Worm (Caenorhabditis elegans) whole organism, L1 larva: ENCODE data around the gene hog-1.

Experiments
- C34B4.2 ChIP-seq: sonication (generic microtip); optimal IDR thresholded peaks from 2 replicates; lab custom pipeline; 2017; ENCODE audit warnings: mild to moderate bottlenecking, missing genetic modification characterization, missing compliant biosample characterization
- alr-1 ChIP-seq: fragments of 200-800 bp; sonication (Bioruptor generic); optimal IDR thresholded peaks from 2 replicates; lab custom pipeline; 2018; ENCODE audit warnings: borderline replicate concordance, mild to moderate bottlenecking, missing genetic modification characterization, missing compliant biosample characterization
- blmp-1 ChIP-seq: fragments of 150-350 bp; optimal IDR thresholded peaks from 2 replicates; lab custom pipeline; 2014; ENCODE audit warnings: missing biosample characterization, missing genetic modification characterization
- ceh-82 ChIP-seq, 3 experiments: fragments of 150-350 bp in 1 of 3; sonication (generic microtip) in 2 of 3; optimal IDR thresholded peaks; 2 replicates each; lab custom pipeline; 2014 to 2017; ENCODE audit warnings: missing biosample characterization in 3 of 3, missing genetic modification characterization in 3 of 3
- ceh-90 ChIP-seq: sonication (generic microtip); optimal IDR thresholded peaks from 2 replicates; lab custom pipeline; 2016; ENCODE audit warnings: missing genetic modification characterization, missing compliant biosample characterization
- ces-1 ChIP-seq: fragments of 150-350 bp; optimal IDR thresholded peaks from 2 replicates; lab custom pipeline; 2014; ENCODE audit warnings: missing biosample characterization, missing genetic modification reagents, missing genetic modification characterization
- dpl-1 ChIP-seq, 3 experiments: fragments of 150-350 bp in 2 of 3; sonication (generic microtip) in 1 of 3; optimal IDR thresholded peaks; 2 replicates each; lab custom pipeline; 2014 to 2017; ENCODE audit warnings: missing biosample characterization in 3 of 3, missing genetic modification characterization in 3 of 3, missing genetic modification reagents in 3 of 3
- dsc-1 ChIP-seq: sonication (generic microtip); optimal IDR thresholded peaks from 2 replicates; lab custom pipeline; 2016; ENCODE audit warnings: mild to moderate bottlenecking, missing genetic modification characterization, missing compliant biosample characterization
- efl-1 ChIP-seq, 4 experiments: fragments of 150-350 bp; optimal IDR thresholded peaks in 3 of 4; peaks in 1 of 4; 1 replicate in 1 of 4; 2 replicates in 3 of 4; lab custom pipeline; 2014; ENCODE audit warnings: missing biosample characterization in 2 of 4, missing genetic modification characterization in 2 of 4, missing genetic modification reagents in 2 of 4
- elt-3 ChIP-seq, 6 experiments: fragments of 150-350 bp in 1 of 6; sonication (generic microtip); optimal IDR thresholded peaks; 2 replicates each; lab custom pipeline; 2017 to 2018; ENCODE audit warnings: missing biosample characterization in 6 of 6, missing genetic modification characterization in 6 of 6, inconsistent platforms in 1 of 6
- fkh-10 ChIP-seq: sonication (generic microtip); optimal IDR thresholded peaks from 2 replicates; lab custom pipeline; 2017; ENCODE audit warnings: missing biosample characterization, missing genetic modification reagents, missing genetic modification characterization
- fkh-4 ChIP-seq: sonication (generic microtip); optimal IDR thresholded peaks from 2 replicates; lab custom pipeline; 2016; ENCODE audit warnings: missing compliant biosample characterization, missing genetic modification characterization, borderline replicate concordance
- fkh-8 ChIP-seq: sonication (generic microtip); optimal IDR thresholded peaks from 2 replicates; lab custom pipeline; 2016; ENCODE audit warnings: mild to moderate bottlenecking, missing genetic modification characterization, missing compliant biosample characterization
- hpl-2 ChIP-seq: fragments of 150-350 bp; optimal IDR thresholded peaks from 2 replicates; lab custom pipeline; 2014; ENCODE audit warnings: missing biosample characterization, missing genetic modification reagents, missing genetic modification characterization
- isw-1 ChIP-seq: fragments of 200-800 bp; sonication (Bioruptor generic); IDR thresholded peaks from 2 replicates; pipeline ENCODE4 v1.3.6; 2022; ENCODE audit warnings: missing genetic modification characterization, missing compliant biosample characterization
- lin-14 ChIP-seq: fragments of 200-800 bp; sonication (Bioruptor generic); optimal IDR thresholded peaks from 2 replicates; lab custom pipeline; 2018; ENCODE audit warnings: mild to moderate bottlenecking, missing genetic modification characterization, moderate library complexity, missing compliant biosample characterization
- lir-3 ChIP-seq: sonication (generic microtip); optimal IDR thresholded peaks from 2 replicates; lab custom pipeline; 2016; ENCODE audit warnings: mild to moderate bottlenecking, missing genetic modification characterization, moderate library complexity, missing compliant biosample characterization; ENCODE audit not compliant: poor library complexity
- lsy-2 ChIP-seq, 2 experiments: fragments of 150-350 bp; optimal IDR thresholded peaks; 2 replicates each; lab custom pipeline; 2014; ENCODE audit warnings: missing biosample characterization in 2 of 2, missing genetic modification characterization in 2 of 2
- mab-9 ChIP-seq: fragments of 200-800 bp; sonication (Bioruptor generic); IDR thresholded peaks from 2 replicates; pipeline ENCODE4 v1.3.6; 2022; ENCODE audit warnings: missing genetic modification reagents, missing genetic modification characterization, missing compliant biosample characterization
- mef-2 ChIP-seq: fragments of 150-350 bp; optimal IDR thresholded peaks from 2 replicates; lab custom pipeline; 2014; ENCODE audit warnings: missing biosample characterization, missing genetic modification characterization
- mep-1 ChIP-seq: fragments of 150-350 bp; optimal IDR thresholded peaks from 2 replicates; lab custom pipeline; 2014; ENCODE audit warnings: missing biosample characterization, missing genetic modification characterization
- nhr-19 ChIP-seq: fragments of 200-800 bp; sonication (Bioruptor generic); conservative IDR thresholded peaks from 2 replicates; pipeline ENCODE4 v1.3.6; 2022; ENCODE audit warnings: missing genetic modification characterization, missing compliant biosample characterization
- nhr-237 ChIP-seq: fragments of 150-350 bp; optimal IDR thresholded peaks from 2 replicates; lab custom pipeline; 2014; ENCODE audit warnings: missing biosample characterization, missing genetic modification characterization
- nhr-47 ChIP-seq: sonication (generic microtip); optimal IDR thresholded peaks from 2 replicates; lab custom pipeline; 2016; ENCODE audit warnings: mild to moderate bottlenecking, missing genetic modification characterization, moderate library complexity, missing compliant biosample characterization
- nhr-71 ChIP-seq: sonication (generic microtip); optimal IDR thresholded peaks from 2 replicates; lab custom pipeline; 2016; ENCODE audit warnings: mild to moderate bottlenecking, missing genetic modification characterization, moderate library complexity, missing compliant biosample characterization
- nhr-84 ChIP-seq: sonication (generic microtip); optimal IDR thresholded peaks from 2 replicates; lab custom pipeline; 2017; ENCODE audit warnings: missing biosample characterization, missing genetic modification characterization
- nhr-85 ChIP-seq: sonication (generic microtip); peaks from one replicate; lab custom pipeline; 2016; ENCODE audit warnings: missing genetic modification characterization, inconsistent platforms, missing compliant biosample characterization
- pag-3 ChIP-seq: sonication (generic microtip); optimal IDR thresholded peaks from 2 replicates; lab custom pipeline; 2017; ENCODE audit warnings: missing genetic modification characterization, mild to moderate bottlenecking, missing compliant biosample characterization, antibody characterized with exemption, borderline replicate concordance; ENCODE audit not compliant: insufficient read depth
- pax-3 ChIP-seq: fragments of 200-800 bp; sonication (Bioruptor generic); optimal IDR thresholded peaks from 2 replicates; lab custom pipeline; 2018; ENCODE audit warnings: mild to moderate bottlenecking, missing genetic modification characterization, moderate library complexity, missing compliant biosample characterization
- pqm-1 ChIP-seq: sonication (generic microtip); optimal IDR thresholded peaks from 3 replicates; lab custom pipeline; 2017; ENCODE audit warnings: missing biosample characterization, missing genetic modification characterization
- rnt-1 ChIP-seq: sonication (generic microtip); optimal IDR thresholded peaks from 2 replicates; lab custom pipeline; 2016; ENCODE audit warnings: mild to moderate bottlenecking, missing genetic modification characterization, moderate library complexity, missing compliant biosample characterization
- skn-1 ChIP-seq: fragments of 150-350 bp; optimal IDR thresholded peaks from 2 replicates; lab custom pipeline; 2014; ENCODE audit warnings: missing biosample characterization, missing genetic modification characterization
- snpc-4 ChIP-seq: fragments of 150-350 bp; optimal IDR thresholded peaks from 2 replicates; lab custom pipeline; 2014; ENCODE audit warnings: missing biosample characterization, missing genetic modification characterization
- snu-23 ChIP-seq: sonication (generic microtip); optimal IDR thresholded peaks from 2 replicates; lab custom pipeline; 2016; ENCODE audit warnings: missing genetic modification characterization, missing compliant biosample characterization
- sptf-1 ChIP-seq: fragments of 150-350 bp; optimal IDR thresholded peaks from 2 replicates; lab custom pipeline; 2014; ENCODE audit warnings: missing biosample characterization, missing genetic modification characterization
- tlp-1 ChIP-seq: fragments of 150-350 bp; optimal IDR thresholded peaks from 2 replicates; lab custom pipeline; 2014; ENCODE audit warnings: missing biosample characterization, missing genetic modification characterization
- unc-62 ChIP-seq: fragments of 150-350 bp; optimal IDR thresholded peaks from 2 replicates; lab custom pipeline; 2014; ENCODE audit warnings: missing biosample characterization, missing genetic modification reagents, missing genetic modification characterization
- unc-86 ChIP-seq: sonication (generic microtip); optimal IDR thresholded peaks from 2 replicates; lab custom pipeline; 2016; ENCODE audit warnings: missing genetic modification characterization, missing compliant biosample characterization
- xbp-1 ChIP-seq: sonication (generic microtip); optimal IDR thresholded peaks from 2 replicates; lab custom pipeline; 2016; ENCODE audit warnings: missing genetic modification characterization, missing compliant biosample characterization
- zip-4 ChIP-seq: fragments of 200-800 bp; sonication (Bioruptor generic); optimal IDR thresholded peaks from 2 replicates; lab custom pipeline; 2018; ENCODE audit warnings: mild to moderate bottlenecking, missing genetic modification characterization, moderate library complexity, missing compliant biosample characterization
- ztf-11 ChIP-seq, 2 experiments: sonication (generic microtip); optimal IDR thresholded peaks; 2 replicates each; lab custom pipeline; 2016 to 2017; ENCODE audit warnings: missing genetic modification characterization in 2 of 2, missing biosample characterization in 1 of 2, missing compliant biosample characterization in 1 of 2
- ztf-4 ChIP-seq: fragments of 150-350 bp; optimal IDR thresholded peaks from 2 replicates; lab custom pipeline; 2014; ENCODE audit warnings: missing biosample characterization, missing genetic modification characterization

Gene hog-1

ce11 chrX:5852113-5852512 is 1.9 kb downstream of the hog-1 start:
- no peak for TF ChIP-seq pqm-1 (tag; lab: Kevin White, UChicago)
- no peak for TF ChIP-seq efl-1 (optimal IDR thresholded peaks at IDR 0.05; lab: Kevin White, UChicago)
- TF ChIP-seq efl-1 (GFP tag; optimal IDR thresholded peaks at IDR 0.05 in 1 of 2; lab: Kevin White, UChicago), result peak in 1 of 2 experiments; percentile 39
- TF ChIP-seq nhr-84 (tag; lab: Kevin White, UChicago), result no peak
- no peak for TF ChIP-seq fkh-4 (tag; lab: Kevin White, UChicago)
- no peak for TF ChIP-seq lir-3 (tag; lab: Kevin White, UChicago)
- TF ChIP-seq pag-3, result no peak

- TF ChIP-seq hpl-2 (GFP tag; lab: Kevin White, UChicago), result no peak
- TF ChIP-seq nhr-19, result peak; percentile 26; the same call in 1 of the 2 replicates
- no peak for TF ChIP-seq lsy-2 (tag; optimal IDR thresholded peaks at IDR 0.05; lab: Kevin White, UChicago)
- peak; percentile 4 for TF ChIP-seq nhr-85 (tag; lab: Kevin White, UChicago)
- TF ChIP-seq nhr-71, result peak; percentile 43
- TF ChIP-seq blmp-1 (tag; lab: Kevin White, UChicago), result no peak
- TF ChIP-seq unc-62 (GFP tag; lab: Kevin White, UChicago), result no peak
- TF ChIP-seq snpc-4 (tag; lab: Kevin White, UChicago), result peak; percentile 91
- TF ChIP-seq rnt-1 (tag; lab: Kevin White, UChicago), result peak; percentile 23
- TF ChIP-seq nhr-47, result peak; percentile 24
- peak; percentile 2 for TF ChIP-seq xbp-1
Observed at ce11 chrX:5850472-5850871, 3.6 kb downstream of the hog-1 start.

- TF ChIP-seq mab-9 (no peak), sptf-1 (tag; lab: Kevin White, UChicago) (no peak), nhr-237 (tag; lab: Kevin White, UChicago) (no peak), dsc-1 (tag; lab: Kevin White, UChicago) (no peak), elt-3 (tag; optimal IDR thresholded peaks at IDR 0.05; lab: Kevin White, UChicago) (peak in 1 of 6 experiments; percentile 24), mef-2 (no peak), zip-4 (no peak), blmp-1 (tag; lab: Kevin White, UChicago) (peak; percentile 70), pax-3 (no peak), snu-23 (GFP tag; lab: Kevin White, UChicago) (peak; percentile 37), efl-1 (optimal IDR thresholded peaks at IDR 0.05; lab: Kevin White, UChicago) (no peak), efl-1 (GFP tag; optimal IDR thresholded peaks at IDR 0.05 in 1 of 2; lab: Kevin White, UChicago) (peak in 1 of 2 experiments; percentile 36), C34B4.2 (tag; lab: Kevin White, UChicago) (no peak), isw-1 (GFP tag; lab: Robert Waterston, UW) (no peak), tlp-1 (tag; lab: Kevin White, UChicago) (no peak), ztf-11 (tag; optimal IDR thresholded peaks at IDR 0.05; lab: Kevin White, UChicago) (no peak), nhr-47 (no peak), ceh-90 (tag; lab: Kevin White, UChicago) (no peak), lin-14 (GFP tag; lab: Kevin White, UChicago) (peak; percentile 60), ztf-4 (tag; lab: Kevin White, UChicago) (no peak), alr-1 (no peak), nhr-19 (no peak), ces-1 (GFP tag; lab: Kevin White, UChicago) (no peak)
Observed at ce11 chrX:5848703-5849102, 5.4 kb downstream of the hog-1 start, which contains the start of gene atat-2. atat-2 (plus strand) TSS chrX:5849100.

- TF ChIP-seq fkh-8 (tag; lab: Kevin White, UChicago), result peak; percentile 39
- peak; percentile 41 for TF ChIP-seq skn-1 (tag; lab: Kevin White, UChicago)
- TF ChIP-seq ztf-4 (tag; lab: Kevin White, UChicago), result no peak
- TF ChIP-seq lsy-2 (tag; optimal IDR thresholded peaks at IDR 0.05; lab: Kevin White, UChicago), result peak in 1 of 2 experiments; percentile 60
- TF ChIP-seq efl-1 (optimal IDR thresholded peaks at IDR 0.05; lab: Kevin White, UChicago), result no peak
- peak in 1 of 2 experiments; percentile 12 for TF ChIP-seq efl-1 (GFP tag; optimal IDR thresholded peaks at IDR 0.05 in 1 of 2; lab: Kevin White, UChicago)
- TF ChIP-seq dpl-1 (GFP tag; optimal IDR thresholded peaks at IDR 0.05; lab: Kevin White, UChicago), result no peak
- peak in 1 of 3 experiments; percentile 67 for TF ChIP-seq ceh-82 (tag; optimal IDR thresholded peaks at IDR 0.05; lab: Kevin White, UChicago)
- TF ChIP-seq zip-4, result peak; percentile 68
- no peak for TF ChIP-seq fkh-10 (GFP tag; lab: Kevin White, UChicago)
- TF ChIP-seq unc-86 (tag; lab: Kevin White, UChicago), result peak; percentile 23
- TF ChIP-seq mep-1 (tag; lab: Kevin White, UChicago), result peak; percentile 7
- peak; percentile 71 for TF ChIP-seq lin-14 (GFP tag; lab: Kevin White, UChicago)
- TF ChIP-seq nhr-47, result peak; percentile 8
- TF ChIP-seq, all 84 proteins: peak for 10
Observed at ce11 chrX:5847268-5847667, 6.8 kb downstream of the hog-1 start.
